Fruit fly (Drosophila melanogaster): ENCODE measurements around the gene Sirt4.

- no peak for TF ChIP-seq psq (optimal IDR thresholded peaks at IDR 0.05)
- TF ChIP-seq Myc (optimal IDR thresholded peaks at IDR 0.05) = no peak
These were observed 29.3 kb upstream of the Sirt4 start, which contains the start of gene CG3149 for dm6 chrX:5695035-5695434.
